Fruit fly (Drosophila melanogaster) whole organism, wandering third instar larva: ENCODE measurements around the gene Calx.

Experiments
- Abd-B ChIP-seq: fragments of >200 bp; optimal IDR thresholded peaks from 2 replicates; lab custom pipeline; 2017; ENCODE audit warnings: missing biosample characterization, missing genetic modification characterization
- brk ChIP-seq: fragments of 200-800 bp; sonication (Bioruptor generic); optimal IDR thresholded peaks from 2 replicates; lab custom pipeline; 2016; ENCODE audit warnings: missing biosample characterization, mild to moderate bottlenecking, missing genetic modification characterization
- dmrt93B ChIP-seq: fragments of 200-800 bp; sonication (Bioruptor generic); optimal IDR thresholded peaks from 2 replicates; lab custom pipeline; 2018; ENCODE audit warnings: missing biosample characterization, mild to moderate bottlenecking, missing genetic modification characterization
- ey ChIP-seq: fragments of 200-800 bp; sonication (Bioruptor generic); optimal IDR thresholded peaks from 2 replicates; lab custom pipeline; 2016; ENCODE audit warnings: missing biosample characterization, missing genetic modification characterization
- psq ChIP-seq: fragments of 200-800 bp; sonication (Bioruptor generic); optimal IDR thresholded peaks from 3 replicates; lab custom pipeline; 2017; ENCODE audit warnings: missing biosample characterization, mild to moderate bottlenecking, missing genetic modification characterization, moderate library complexity
- sage ChIP-seq: fragments of 200-800 bp; sonication (Bioruptor generic); optimal IDR thresholded peaks from 2 replicates; lab custom pipeline; 2016; ENCODE audit warnings: missing biosample characterization, mild to moderate bottlenecking, missing genetic modification characterization
- usp ChIP-seq: fragments of >200 bp; optimal IDR thresholded peaks from 2 replicates; lab custom pipeline; 2017; ENCODE audit warnings: missing biosample characterization, missing genetic modification characterization

DNA sequence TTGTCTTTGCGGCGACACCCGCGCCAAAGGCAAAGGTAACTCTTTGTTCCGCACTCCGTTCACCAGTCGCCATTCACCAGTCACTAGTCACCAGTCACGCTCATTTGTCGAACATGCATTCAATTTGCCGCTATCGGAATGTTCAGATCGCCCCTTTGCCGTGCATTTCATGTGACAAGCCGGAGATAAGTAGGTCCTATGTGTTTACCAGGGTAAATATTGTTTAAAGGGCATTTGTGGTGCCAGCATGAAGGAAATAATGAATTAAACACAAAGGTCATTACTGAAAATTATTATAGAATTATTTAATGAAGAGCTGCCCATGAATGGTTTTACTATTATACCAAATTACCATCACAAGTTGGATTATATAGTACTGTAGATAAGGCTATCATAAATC lies 23.1 kb downstream of the Calx start:
- TF ChIP-seq Abd-B (GFP tag; lab: Kevin White, UChicago) (no peak), usp (GFP tag; lab: Kevin White, UChicago) (no peak), psq (no peak), dmrt93B (GFP tag; lab: Kevin White, UChicago) (no peak), ey (GFP tag; lab: Kevin White, UChicago) (no peak), sage (no peak), brk (GFP tag; lab: Kevin White, UChicago) (no peak)
